Comparison of ENCODE assay signal across 5 worm cellular contexts in genomic region chrX:2891879-2892278, ce11.
TF ChIP-seq lines count a peak whose summit lies in the region.

No protein-coding gene starts in this region.

TF ChIP-seq in whole organism, L1 larva, 84 proteins besides CTCF, POLR2A, EP300 and RAD21:
- TF ChIP-seq rnt-1 (tag; optimal IDR thresholded peaks at IDR 0.05; lab: Kevin White, UChicago) (peak; percentile 31), ceh-90 (tag; optimal IDR thresholded peaks at IDR 0.05; lab: Kevin White, UChicago) (no peak), snpc-4 (tag; optimal IDR thresholded peaks at IDR 0.05; lab: Kevin White, UChicago) (peak; percentile 95), grh-1 (GFP tag; IDR thresholded peaks at IDR 0.05; lab: Robert Waterston, UW) (0 out of 2 replicates have a peak, but pooled peaks have one; percentile 10), ztf-11 (tag; optimal IDR thresholded peaks at IDR 0.05; lab: Kevin White, UChicago) (no peak), lin-13 (GFP tag; optimal IDR thresholded peaks at IDR 0.05; lab: Kevin White, UChicago) (peak; percentile 11)

TF ChIP-seq in whole organism, L2 larva, 48 proteins besides CTCF, POLR2A, EP300 and RAD21:
- no peak for TF ChIP-seq R02D3.7 (tag; optimal IDR thresholded peaks at IDR 0.05; lab: Kevin White, UChicago)
- TF ChIP-seq fos-1 (tag; optimal IDR thresholded peaks at IDR 0.05; lab: Kevin White, UChicago) = no peak
- no peak for TF ChIP-seq ama-1 (optimal IDR thresholded peaks at IDR 0.05; lab: Kevin White, UChicago)
- TF ChIP-seq snpc-4 (tag; optimal IDR thresholded peaks at IDR 0.05; lab: Kevin White, UChicago) = peak; percentile 92
- TF ChIP-seq sma-9 (GFP tag; optimal IDR thresholded peaks at IDR 0.05; lab: Kevin White, UChicago) = no peak
- no peak for TF ChIP-seq sma-9 (tag; optimal IDR thresholded peaks at IDR 0.05; lab: Kevin White, UChicago)

TF ChIP-seq in whole organism, L3 larva, 47 proteins besides CTCF, POLR2A, EP300 and RAD21:
- TF ChIP-seq snpc-4 (tag; optimal IDR thresholded peaks at IDR 0.05; lab: Kevin White, UChicago) = peak; percentile 92
- TF ChIP-seq nhr-237 (tag; optimal IDR thresholded peaks at IDR 0.05; lab: Kevin White, UChicago) = no peak

TF ChIP-seq in whole organism, L4 larva, 104 proteins besides CTCF, POLR2A, EP300 and RAD21:
- TF ChIP-seq lim-7 (GFP tag; IDR thresholded peaks at IDR 0.05; lab: Robert Waterston, UW) (no peak), nhr-41 (GFP tag; IDR thresholded peaks at IDR 0.05; lab: Robert Waterston, UW) (no peak), lin-39 (tag; optimal IDR thresholded peaks at IDR 0.05; lab: Kevin White, UChicago) (no peak), T20F7.1 (GFP tag; optimal IDR thresholded peaks at IDR 0.05; lab: Kevin White, UChicago) (no peak), dpl-1 (GFP tag; optimal IDR thresholded peaks at IDR 0.05; lab: Kevin White, UChicago) (no peak), hlh-30 (tag; optimal IDR thresholded peaks at IDR 0.05; lab: Kevin White, UChicago; ENCODE audit: insufficient read depth) (no peak), lin-29 (GFP tag; IDR thresholded peaks at IDR 0.05; lab: Robert Waterston, UW) (no peak), snpc-4 (tag; optimal IDR thresholded peaks at IDR 0.05; lab: Kevin White, UChicago) (peak; percentile 73), spr-1 (tag; optimal IDR thresholded peaks at IDR 0.05; lab: Kevin White, UChicago) (no peak), sdz-12 (GFP tag; optimal IDR thresholded peaks at IDR 0.05; lab: Kevin White, UChicago) (no peak), mdt-29 (GFP tag; IDR thresholded peaks at IDR 0.05; lab: Robert Waterston, UW) (0 out of 2 replicates have a peak, but pooled peaks have one; percentile 19), snpc-1.2 (GFP tag; IDR thresholded peaks at IDR 0.05; lab: Robert Waterston, UW) (0 out of 2 replicates have a peak, but pooled peaks have one; percentile 40), dmd-8 (GFP tag; IDR thresholded peaks at IDR 0.05; lab: Robert Waterston, UW) (no peak), ctbp-1 (GFP tag; IDR thresholded peaks at IDR 0.05; lab: Robert Waterston, UW) (no peak), mdl-1 (tag; optimal IDR thresholded peaks at IDR 0.05; lab: Kevin White, UChicago) (no peak), nhr-42 (GFP tag; IDR thresholded peaks at IDR 0.05; lab: Robert Waterston, UW) (0 out of 2 replicates have a peak, but pooled peaks have one; percentile 58), skn-1 (tag; optimal IDR thresholded peaks at IDR 0.05; lab: Kevin White, UChicago) (no peak), attf-4 (tag; optimal IDR thresholded peaks at IDR 0.05; lab: Kevin White, UChicago) (no peak), set-16 (GFP tag; IDR thresholded peaks at IDR 0.05; lab: Robert Waterston, UW) (no peak)

TF ChIP-seq in whole organism, young adult, 124 proteins besides CTCF, POLR2A, EP300 and RAD21:
- TF ChIP-seq snpc-1.1 (tag; optimal IDR thresholded peaks at IDR 0.05; lab: Kevin White, UChicago; ENCODE audit: insufficient read depth) (peak; percentile 48), ceh-100 (GFP tag; IDR thresholded peaks at IDR 0.05; lab: Robert Waterston, UW) (no peak), F57A8.1 (GFP tag; optimal IDR thresholded peaks at IDR 0.05; lab: Kevin White, UChicago) (no peak), snpc-4 (GFP tag; optimal IDR thresholded peaks at IDR 0.05; lab: Kevin White, UChicago) (peak; percentile 62), snpc-4 (tag; optimal IDR thresholded peaks at IDR 0.05; lab: Kevin White, UChicago) (peak in 3 of 4 experiments; percentile 41 to 89 (median 88))
TF ChIP-seq in whole organism, young adult: peak in this region for 2.
